Worm (Caenorhabditis elegans) whole organism, early embryonic: ENCODE measurements around the gene cdr-6.
"Not testable (repeated sequence)": the region's sequence is repeated elsewhere in the genome, so short reads cannot be mapped to it uniquely, and the experiment has no call there.

Experiments used
- F13C5.2 ChIP-seq: sonication (generic microtip); optimal IDR thresholded peaks from 2 replicates; lab custom pipeline; 2017; ENCODE audit warnings: mild to moderate bottlenecking, missing genetic modification characterization, inconsistent platforms, missing compliant biosample characterization
- ama-1 ChIP-seq: fragments of 150-350 bp; optimal IDR thresholded peaks from 2 replicates; lab custom pipeline; 2014
- flt-1 ChIP-seq: fragments of 200-800 bp; sonication (Bioruptor generic); IDR thresholded peaks from 2 replicates; pipeline ENCODE4 v1.3.6; 2022; ENCODE audit warnings: missing genetic modification characterization, missing compliant biosample characterization
- hmbx-1 ChIP-seq: sonication (generic microtip); optimal IDR thresholded peaks from 2 replicates; lab custom pipeline; 2016; ENCODE audit warnings: mild to moderate bottlenecking, missing genetic modification characterization, missing compliant biosample characterization
- tra-4 ChIP-seq: sonication (generic microtip); optimal IDR thresholded peaks from 2 replicates; lab custom pipeline; 2017; ENCODE audit warnings: missing genetic modification characterization, missing compliant biosample characterization

DNA sequence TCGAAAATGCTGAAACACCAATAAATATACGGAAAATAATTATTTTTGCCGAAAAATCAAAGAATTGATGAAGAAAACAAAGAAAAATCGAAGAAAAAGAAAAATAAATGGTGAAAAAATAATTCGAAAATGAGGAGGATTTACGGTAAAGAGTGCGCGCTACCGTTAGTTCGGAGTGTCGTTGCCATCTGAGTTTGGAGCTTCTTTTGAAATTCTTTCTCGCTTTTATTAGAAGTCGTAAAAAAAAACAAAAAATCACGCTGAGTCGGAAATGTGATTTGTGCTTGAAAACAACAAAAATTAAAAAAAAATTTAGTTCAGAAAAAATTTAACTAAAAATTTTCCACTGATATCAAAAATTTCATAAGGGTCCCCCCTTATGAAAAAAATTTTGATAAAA is 39.2 kb downstream of the cdr-6 start, which contains the start of gene F23H12.10:
- not testable (repeated sequence) for TF ChIP-seq hmbx-1 (tag; lab: Kevin White, UChicago); F13C5.2 (tag; lab: Kevin White, UChicago); ama-1 (lab: Kevin White, UChicago); flt-1 (GFP tag; lab: Robert Waterston, UW); tra-4
